Worm (Caenorhabditis elegans) whole organism, late embryonic: ENCODE data around the gene nspe-1.
"Not testable (repeated sequence)": the region's sequence is repeated elsewhere in the genome, so short reads cannot be mapped to it uniquely, and the experiment has no call there.

Experiments used
- C38D4.7 ChIP-seq: fragments of 200-800 bp; sonication (Bioruptor generic); optimal IDR thresholded peaks from 2 replicates; lab custom pipeline; 2018; ENCODE audit warnings: mild to moderate bottlenecking, missing genetic modification characterization, moderate library complexity, missing compliant biosample characterization
- F13H6.1 ChIP-seq: sonication (generic microtip); optimal IDR thresholded peaks from 2 replicates; lab custom pipeline; 2016; ENCODE audit warnings: missing genetic modification characterization, missing compliant biosample characterization
- K02D7.2 ChIP-seq: sonication (generic microtip); optimal IDR thresholded peaks from 2 replicates; lab custom pipeline; 2017; ENCODE audit warnings: mild to moderate bottlenecking, missing genetic modification characterization, missing compliant biosample characterization
- K09A11.1 ChIP-seq: sonication (generic microtip); optimal IDR thresholded peaks from 2 replicates; lab custom pipeline; 2017; ENCODE audit warnings: antibody characterized with exemption, mild to moderate bottlenecking, missing genetic modification characterization, missing compliant biosample characterization; ENCODE audit not compliant: insufficient read depth
- T23F11.4 ChIP-seq: fragments of 200-800 bp; sonication (Bioruptor generic); optimal IDR thresholded peaks from 2 replicates; lab custom pipeline; 2018; ENCODE audit warnings: mild to moderate bottlenecking, missing genetic modification characterization, missing compliant biosample characterization
- ceh-18 ChIP-seq: sonication (generic microtip); optimal IDR thresholded peaks from 2 replicates; lab custom pipeline; 2016; ENCODE audit warnings: missing genetic modification characterization, missing compliant biosample characterization
- ceh-19 ChIP-seq: fragments of 200-800 bp; sonication (Bioruptor generic); optimal IDR thresholded peaks from 2 replicates; lab custom pipeline; 2018; ENCODE audit warnings: mild to moderate bottlenecking, missing genetic modification characterization, missing compliant biosample characterization
- ceh-24 ChIP-seq: sonication (generic microtip); optimal IDR thresholded peaks from 2 replicates; lab custom pipeline; 2016; ENCODE audit warnings: mild to moderate bottlenecking, missing genetic modification characterization, missing compliant biosample characterization
- ceh-34 ChIP-seq: sonication (generic microtip); optimal IDR thresholded peaks from 2 replicates; lab custom pipeline; 2016; ENCODE audit warnings: mild to moderate bottlenecking, missing genetic modification characterization, missing compliant biosample characterization
- ceh-45 ChIP-seq: fragments of 200-800 bp; sonication (Bioruptor generic); IDR thresholded peaks from 2 replicates; pipeline ENCODE4 v1.3.6; 2022; ENCODE audit warnings: missing genetic modification reagents, missing genetic modification characterization, missing compliant biosample characterization
- ceh-6 ChIP-seq: fragments of 200-800 bp; sonication (Bioruptor generic); optimal IDR thresholded peaks from 2 replicates; lab custom pipeline; 2018; ENCODE audit warnings: mild to moderate bottlenecking, missing genetic modification characterization, missing compliant biosample characterization
- che-1 ChIP-seq: sonication (generic microtip); optimal IDR thresholded peaks from 2 replicates; lab custom pipeline; 2016; ENCODE audit warnings: mild to moderate bottlenecking, missing genetic modification characterization, missing compliant biosample characterization
- dmd-4 ChIP-seq: sonication (generic microtip); optimal IDR thresholded peaks from 2 replicates; lab custom pipeline; 2016; ENCODE audit warnings: borderline replicate concordance, missing genetic modification characterization, missing compliant biosample characterization
- ets-4 ChIP-seq: sonication (generic microtip); optimal IDR thresholded peaks from 2 replicates; lab custom pipeline; 2016; ENCODE audit warnings: missing genetic modification characterization, missing compliant biosample characterization
- eyg-1 ChIP-seq: sonication (generic microtip); optimal IDR thresholded peaks from 2 replicates; lab custom pipeline; 2016; ENCODE audit warnings: missing genotype, missing genetic modification characterization, missing compliant biosample characterization
- fkh-6 ChIP-seq: sonication (generic microtip); optimal IDR thresholded peaks from 2 replicates; lab custom pipeline; 2016; ENCODE audit warnings: missing genetic modification characterization, missing compliant biosample characterization
- gmeb-2 ChIP-seq: sonication (generic microtip); optimal IDR thresholded peaks from 2 replicates; lab custom pipeline; 2016; ENCODE audit warnings: missing genetic modification characterization, inconsistent platforms, missing compliant biosample characterization
- hlh-8 ChIP-seq: sonication (generic microtip); optimal IDR thresholded peaks from 2 replicates; lab custom pipeline; 2016; ENCODE audit warnings: missing genotype, missing genetic modification characterization, missing compliant biosample characterization
- lin-11 ChIP-seq: fragments of 200-800 bp; sonication (Bioruptor generic); optimal IDR thresholded peaks from 2 replicates; lab custom pipeline; 2018; ENCODE audit warnings: mild to moderate bottlenecking, missing genetic modification characterization, missing compliant biosample characterization
- nfya-1 ChIP-seq: sonication (generic microtip); optimal IDR thresholded peaks from 2 replicates; lab custom pipeline; 2017; ENCODE audit warnings: missing genetic modification characterization, mild to moderate bottlenecking, missing compliant biosample characterization, antibody characterized with exemption, moderate library complexity
- nhr-11 ChIP-seq: fragments of 150-350 bp; optimal IDR thresholded peaks from 2 replicates; lab custom pipeline; 2014; ENCODE audit warnings: missing biosample characterization, missing genetic modification characterization
- nhr-232 ChIP-seq: sonication (generic microtip); optimal IDR thresholded peaks from 2 replicates; lab custom pipeline; 2016; ENCODE audit warnings: missing genetic modification characterization, missing compliant biosample characterization
- pha-2 ChIP-seq: sonication (generic microtip); optimal IDR thresholded peaks from 2 replicates; lab custom pipeline; 2017; ENCODE audit warnings: mild to moderate bottlenecking, missing genetic modification characterization, missing compliant biosample characterization
- pqm-1 ChIP-seq: sonication (generic microtip); optimal IDR thresholded peaks from 2 replicates; lab custom pipeline; 2016; ENCODE audit warnings: missing genetic modification characterization, missing compliant biosample characterization
- pros-1 ChIP-seq: fragments of 150-350 bp; optimal IDR thresholded peaks from 2 replicates; lab custom pipeline; 2014; ENCODE audit warnings: missing biosample characterization, missing genetic modification reagents, missing genetic modification characterization
- ref-2 ChIP-seq: sonication (generic microtip); optimal IDR thresholded peaks from 2 replicates; lab custom pipeline; 2016; ENCODE audit warnings: missing genetic modification characterization, missing compliant biosample characterization
- syd-9 ChIP-seq: sonication (generic microtip); optimal IDR thresholded peaks from 2 replicates; lab custom pipeline; 2016; ENCODE audit warnings: mild to moderate bottlenecking, missing genetic modification characterization, moderate library complexity, missing compliant biosample characterization
- tbx-2 ChIP-seq: sonication (generic microtip); optimal IDR thresholded peaks from 2 replicates; lab custom pipeline; 2016; ENCODE audit warnings: missing genetic modification characterization, missing compliant biosample characterization
- tbx-7 ChIP-seq: sonication (generic microtip); optimal IDR thresholded peaks from 2 replicates; lab custom pipeline; 2016; ENCODE audit warnings: missing genotype, missing genetic modification characterization, missing compliant biosample characterization
- unc-3 ChIP-seq, 2 experiments: fragments of 200-800 bp in 1 of 2; sonication (Bioruptor generic) in 1 of 2; sonication (generic microtip) in 1 of 2; conservative IDR thresholded peaks in 1 of 2; optimal IDR thresholded peaks in 1 of 2; 2 replicates each; pipeline versions ENCODE4 v1.3.6 to Lab custom; 2016 to 2022; ENCODE audit warnings: missing compliant biosample characterization in 2 of 2, missing genetic modification characterization in 2 of 2, missing genetic modification reagents in 1 of 2
- unc-42 ChIP-seq: sonication (generic microtip); optimal IDR thresholded peaks from 2 replicates; lab custom pipeline; 2016; ENCODE audit warnings: missing genotype, missing genetic modification characterization, missing compliant biosample characterization
- zip-5 ChIP-seq: sonication (generic microtip); optimal IDR thresholded peaks from 2 replicates; lab custom pipeline; 2016; ENCODE audit warnings: missing genetic modification characterization, missing compliant biosample characterization
- ztf-16 ChIP-seq: sonication (generic microtip); optimal IDR thresholded peaks from 2 replicates; lab custom pipeline; 2017; ENCODE audit warnings: missing genetic modification characterization, missing compliant biosample characterization

The nspe-1 gene

DNA sequence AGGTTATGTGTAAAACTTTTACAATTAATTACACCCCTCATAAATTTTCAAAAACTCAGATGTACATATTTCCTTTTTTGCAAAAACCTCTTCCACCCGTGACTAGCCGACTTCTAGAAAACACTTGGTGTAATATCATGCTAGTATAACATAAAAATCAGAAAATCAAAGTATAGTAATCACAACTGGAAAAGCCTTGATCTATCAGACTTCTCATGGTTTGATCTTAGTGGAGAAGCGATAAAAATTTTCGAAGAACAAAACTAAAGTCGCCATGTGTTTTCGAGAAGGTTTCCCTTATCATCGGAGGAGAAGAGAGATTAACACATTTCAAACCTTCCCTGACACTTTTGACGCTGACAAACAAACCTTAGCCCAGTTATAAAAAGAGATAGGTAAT lies 7.9 kb upstream of the nspe-1 start, which contains the start of gene nspe-5:
Gene nspe-5, plus strand, starts transcription at position 301 of the 400 bp plus-strand sequence.
- TF ChIP-seq zip-5 (tag; lab: Kevin White, UChicago) (no peak), eyg-1 (tag; lab: Kevin White, UChicago) (no peak), ceh-24 (tag; lab: Kevin White, UChicago) (no peak), ztf-16 (no peak), pqm-1 (tag; lab: Kevin White, UChicago) (no peak), syd-9 (tag; lab: Kevin White, UChicago) (no peak), ceh-34 (no peak), dmd-4 (tag; lab: Kevin White, UChicago) (no peak)
- TF ChIP-seq, all 69 proteins: peak for 0

DNA sequence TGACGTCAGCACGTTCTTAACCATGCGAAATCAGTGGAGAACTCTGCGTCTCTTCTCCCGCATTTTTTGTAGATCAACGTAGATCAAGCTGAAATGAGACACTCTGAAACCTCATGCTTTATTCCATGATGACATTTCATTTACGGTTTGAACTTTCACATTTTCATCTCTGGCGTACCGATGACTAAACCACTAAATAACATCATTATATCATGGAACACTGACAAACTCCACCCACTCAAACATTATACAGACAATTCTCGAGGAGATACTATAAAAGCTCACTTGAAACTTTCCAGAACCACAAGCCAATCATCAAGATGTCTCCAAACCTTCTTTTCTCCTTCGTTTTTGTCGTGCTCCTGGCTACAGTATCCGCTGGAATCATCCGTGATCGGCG lies 6.2 kb upstream of the nspe-1 start, which contains the start of gene nspe-7:
Gene nspe-7, plus strand, starts transcription at position 301 of the 400 bp plus-strand sequence.
- TF ChIP-seq ceh-24 (tag; lab: Kevin White, UChicago) = no peak
- no peak for TF ChIP-seq F13H6.1 (tag; lab: Kevin White, UChicago)
- no peak for TF ChIP-seq K02D7.2 (tag; lab: Kevin White, UChicago)
- TF ChIP-seq, all 69 proteins: peak for 0

DNA sequence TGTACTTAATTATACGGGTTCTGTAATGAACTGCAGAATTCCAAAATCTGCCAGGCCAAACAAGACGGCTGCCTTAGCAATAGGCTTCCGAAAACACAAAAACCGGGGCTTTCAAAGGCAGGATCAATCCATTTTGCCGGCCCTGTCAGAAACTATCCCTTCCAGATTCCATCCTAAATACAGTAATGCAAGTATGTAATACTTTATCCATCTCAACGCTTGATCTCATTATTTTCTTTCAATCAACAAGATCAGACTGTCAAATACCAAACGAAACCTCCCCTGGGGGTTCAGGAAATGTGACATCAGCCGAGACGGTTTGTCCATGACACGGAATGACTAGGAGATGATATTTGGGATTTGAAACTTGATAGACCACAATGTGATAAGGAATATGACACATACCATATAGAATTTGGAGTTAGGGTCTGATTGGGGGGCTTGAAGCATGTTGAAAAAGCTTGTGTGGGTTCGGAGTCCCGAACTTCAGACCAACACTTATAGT lies 5.5 kb upstream of the nspe-1 start:
- TF ChIP-seq ceh-34 = no peak
- TF ChIP-seq ceh-19 = no peak
- no peak for TF ChIP-seq unc-3 (GFP tag; conservative IDR thresholded peaks at IDR 0.05; lab: Robert Waterston, UW)
- TF ChIP-seq unc-3 (tag; optimal IDR thresholded peaks at IDR 0.05; lab: Kevin White, UChicago) = no peak
- no peak for TF ChIP-seq fkh-6 (tag; lab: Kevin White, UChicago)
- no peak for TF ChIP-seq tbx-7 (tag; lab: Kevin White, UChicago)
- TF ChIP-seq pha-2 = no peak
- TF ChIP-seq ref-2 (tag; lab: Kevin White, UChicago) = no peak
- TF ChIP-seq T23F11.4 = no peak
- no peak for TF ChIP-seq tbx-2
- TF ChIP-seq nfya-1 = no peak
- TF ChIP-seq, all 69 proteins: peak for 0

DNA sequence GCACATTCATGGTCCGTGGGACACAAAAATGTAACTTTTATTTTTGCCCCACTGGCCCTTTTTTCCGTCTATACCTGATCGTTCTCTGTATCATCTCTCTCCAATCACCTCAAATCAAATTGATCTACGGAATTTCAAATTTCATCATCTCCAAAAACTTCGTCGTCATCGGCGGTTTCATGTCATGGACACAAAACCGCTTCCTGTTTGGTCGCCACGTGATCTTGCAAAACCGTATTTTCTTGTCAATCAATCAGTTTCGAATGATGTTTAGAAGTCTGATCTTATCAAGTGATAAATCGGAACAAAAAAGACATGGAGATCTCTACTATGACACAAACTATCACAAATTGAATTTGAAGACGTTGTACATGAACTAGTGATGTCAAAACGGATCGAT lies 5.0 kb upstream of the nspe-1 start:
- TF ChIP-seq ceh-19 (no peak), ref-2 (tag; lab: Kevin White, UChicago) (no peak), C38D4.7 (GFP tag; lab: Kevin White, UChicago) (no peak), gmeb-2 (no peak), nhr-11 (tag; lab: Kevin White, UChicago) (no peak), nhr-232 (tag; lab: Kevin White, UChicago) (no peak), ets-4 (tag; lab: Kevin White, UChicago) (no peak), pros-1 (no peak), fkh-6 (tag; lab: Kevin White, UChicago) (no peak), che-1 (no peak), unc-42 (tag; lab: Kevin White, UChicago) (no peak), unc-3 (GFP tag; conservative IDR thresholded peaks at IDR 0.05; lab: Robert Waterston, UW) (no peak), unc-3 (tag; optimal IDR thresholded peaks at IDR 0.05; lab: Kevin White, UChicago) (no peak), ceh-18 (tag; lab: Kevin White, UChicago) (no peak), ceh-6 (GFP tag; lab: Kevin White, UChicago) (no peak), K09A11.1 (tag; lab: Kevin White, UChicago) (no peak), hlh-8 (tag; lab: Kevin White, UChicago) (no peak)

DNA sequence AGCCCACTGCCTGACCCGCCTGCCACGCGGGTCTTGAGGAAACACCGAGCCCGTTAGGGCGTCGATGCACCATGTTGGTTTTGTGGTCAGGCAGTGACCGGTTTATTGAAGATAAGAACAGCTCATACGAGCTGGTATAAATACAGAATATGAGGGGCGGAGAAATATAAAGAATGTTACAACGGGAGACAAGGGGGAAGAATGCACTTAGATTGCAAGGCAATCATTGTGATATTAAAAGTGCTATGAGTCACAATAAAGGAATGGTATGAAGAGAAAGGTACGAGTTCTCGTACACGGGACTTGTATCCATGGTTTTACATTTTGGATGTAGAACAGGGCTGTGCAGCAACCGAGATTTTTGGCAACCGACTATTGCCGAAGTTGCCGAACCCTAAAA lies 3.8 kb upstream of the nspe-1 start, which contains the start of gene Y38E10A.14:
Gene Y38E10A.14, minus strand, starts transcription at position 101 of the 400 bp plus-strand sequence.
- TF ChIP-seq lin-11 (tag; lab: Kevin White, UChicago); ceh-45 (GFP tag; lab: Robert Waterston, UW); nhr-11 (tag; lab: Kevin White, UChicago): not testable (repeated sequence)
- TF ChIP-seq, all 69 proteins: peak for 0; not testable (repeated sequence) for 69
